Fruit fly (Drosophila melanogaster) whole organism, embryonic: Measurements from ENCODE around the gene Baldspot.

ENCODE experiments used
- Antp ChIP-seq: fragments of 200-800 bp; sonication (Bioruptor generic); optimal IDR thresholded peaks from 3 replicates; lab custom pipeline; 2016; ENCODE audit warnings: missing biosample characterization, missing genetic modification characterization
- CG11456 ChIP-seq: fragments of 200-800 bp; sonication (Bioruptor generic); IDR thresholded peaks from 3 replicates; pipeline ENCODE4 v1.3.6; 2022; ENCODE audit warnings: missing biosample characterization, missing genetic modification characterization
- CG12071 ChIP-seq: fragments of 200-800 bp; sonication (Bioruptor generic); optimal IDR thresholded peaks from 3 replicates; lab custom pipeline; 2018; ENCODE audit warnings: missing biosample characterization, mild to moderate bottlenecking, missing genetic modification characterization
- CG12659 ChIP-seq: fragments of 200-800 bp; sonication (Bioruptor generic); optimal IDR thresholded peaks from 3 replicates; lab custom pipeline; 2017; ENCODE audit warnings: mild to moderate bottlenecking, missing biosample characterization, missing genetic modification reagents, missing genetic modification characterization
- CG13296 ChIP-seq: fragments of 200-800 bp; sonication (Bioruptor generic); optimal IDR thresholded peaks from 3 replicates; lab custom pipeline; 2018; ENCODE audit warnings: missing biosample characterization, mild to moderate bottlenecking, missing genetic modification characterization
- CG15011 ChIP-seq: fragments of 200-800 bp; sonication (Bioruptor generic); optimal IDR thresholded peaks from 3 replicates; lab custom pipeline; 2018; ENCODE audit warnings: missing biosample characterization, mild to moderate bottlenecking, missing genetic modification characterization
- CG15601 ChIP-seq: fragments of 200-800 bp; sonication (Bioruptor generic); optimal IDR thresholded peaks from 3 replicates; lab custom pipeline; 2019; ENCODE audit warnings: missing biosample characterization, mild to moderate bottlenecking, missing genetic modification characterization, moderate library complexity
- CG17612 ChIP-seq: fragments of 200-800 bp; sonication (Bioruptor generic); IDR thresholded peaks from 2 replicates; pipeline ENCODE4 v1.3.6; 2022; ENCODE audit warnings: missing biosample characterization, missing genetic modification characterization
- CG18011 ChIP-seq: fragments of 200-800 bp; sonication (Bioruptor generic); optimal IDR thresholded peaks from 2 replicates; lab custom pipeline; 2017; ENCODE audit warnings: missing biosample characterization, missing genetic modification characterization, mild to moderate bottlenecking, moderate library complexity, missing genotype
- CG2202 ChIP-seq: fragments of 200-800 bp; sonication (Bioruptor generic); optimal IDR thresholded peaks from 2 replicates; lab custom pipeline; 2018; ENCODE audit warnings: missing biosample characterization, mild to moderate bottlenecking, missing genetic modification characterization
- CG2889 ChIP-seq: fragments of 200-800 bp; sonication (Bioruptor generic); IDR thresholded peaks from 3 replicates; pipeline ENCODE4 v1.3.6; 2022; ENCODE audit warnings: missing biosample characterization, missing genetic modification characterization
- CG5953 ChIP-seq: fragments of 200-800 bp; sonication (Bioruptor generic); IDR thresholded peaks from 2 replicates; pipeline ENCODE4 v1.3.6; 2022; ENCODE audit warnings: missing biosample characterization, missing genetic modification characterization
- CG7357 ChIP-seq: fragments of 200-800 bp; sonication (Bioruptor generic); IDR thresholded peaks from 3 replicates; pipeline ENCODE4 v1.3.6; 2022; ENCODE audit warnings: missing biosample characterization, missing genetic modification characterization
- Gsc ChIP-seq: fragments of 200-800 bp; sonication (Bioruptor generic); IDR thresholded peaks from 2 replicates; pipeline ENCODE4 v1.3.6; 2022; ENCODE audit warnings: missing biosample characterization, missing genetic modification characterization
- Hr39 ChIP-seq: fragments of >200 bp; optimal IDR thresholded peaks from 2 replicates; lab custom pipeline; 2017
- Lim3 ChIP-seq: fragments of 200-800 bp; sonication (Bioruptor generic); IDR thresholded peaks from 2 replicates; pipeline ENCODE4 v1.3.6; 2022; ENCODE audit warnings: missing biosample characterization, missing genetic modification characterization
- NK7.1 ChIP-seq: fragments of 200-800 bp; sonication (Bioruptor generic); optimal IDR thresholded peaks from 3 replicates; lab custom pipeline; 2016; ENCODE audit warnings: missing biosample characterization, missing genetic modification characterization
- Nf-YC ChIP-seq: fragments of 200-800 bp; optimal IDR thresholded peaks from 3 replicates; lab custom pipeline; 2019; ENCODE audit warnings: missing biosample characterization, mild to moderate bottlenecking, missing genetic modification characterization, moderate library complexity
- aop ChIP-seq: fragments of 200-800 bp; sonication (Bioruptor generic); IDR thresholded peaks from 2 replicates; pipeline ENCODE4 v1.3.6; 2022; ENCODE audit warnings: missing biosample characterization, missing genetic modification characterization
- ara ChIP-seq: fragments of 200-800 bp; sonication (Bioruptor generic); IDR thresholded peaks from 2 replicates; pipeline ENCODE4 v1.3.6; 2022; ENCODE audit warnings: missing biosample characterization, missing genetic modification characterization
- ase ChIP-seq: fragments of 200-800 bp; sonication (Bioruptor generic); IDR thresholded peaks from 3 replicates; pipeline ENCODE4 v1.3.6; 2022; ENCODE audit warnings: missing biosample characterization, missing genetic modification characterization
- bsh ChIP-seq, 2 experiments: fragments of 200-800 bp; sonication (Bioruptor generic); optimal IDR thresholded peaks; 2 replicates each; lab custom pipeline; 2017 to 2018; ENCODE audit warnings: mild to moderate bottlenecking in 2 of 2, missing biosample characterization in 2 of 2, missing genetic modification characterization in 2 of 2, moderate library complexity in 1 of 2
- caup ChIP-seq: fragments of 200-800 bp; sonication (Bioruptor generic); optimal IDR thresholded peaks from 3 replicates; lab custom pipeline; 2017; ENCODE audit warnings: missing biosample characterization, mild to moderate bottlenecking, missing genetic modification characterization, moderate library complexity; ENCODE audit not compliant: severe bottlenecking
- cg ChIP-seq: fragments of 200-800 bp; sonication (Bioruptor generic); optimal IDR thresholded peaks from 3 replicates; lab custom pipeline; 2019; ENCODE audit warnings: missing biosample characterization, mild to moderate bottlenecking, missing genetic modification characterization, moderate library complexity
- chif ChIP-seq, 2 experiments: fragments of 200-800 bp; sonication (Bioruptor generic); optimal IDR thresholded peaks; 3 replicates each; lab custom pipeline; 2016; ENCODE audit warnings: missing biosample characterization in 2 of 2, missing genetic modification characterization in 2 of 2
- chinmo ChIP-seq: fragments of 200-800 bp; sonication (Bioruptor generic); IDR thresholded peaks from 4 replicates; pipeline ENCODE4 v1.3.6; 2022; ENCODE audit warnings: missing biosample characterization, missing genetic modification characterization; ENCODE audit not compliant: partially characterized antibody
- crol ChIP-seq: fragments of 200-800 bp; sonication (Bioruptor generic); IDR thresholded peaks from 2 replicates; pipeline ENCODE4 v1.3.6; 2022; ENCODE audit warnings: missing biosample characterization, missing genetic modification characterization
- dpn ChIP-seq, 2 experiments: fragments of 200-800 bp; sonication (Bioruptor generic); optimal IDR thresholded peaks; 3 replicates each; lab custom pipeline; 2016; ENCODE audit warnings: missing biosample characterization in 2 of 2, missing genetic modification characterization in 2 of 2
- dysf ChIP-seq: fragments of 200-800 bp; sonication (Bioruptor generic); IDR thresholded peaks from 3 replicates; pipeline ENCODE4 v1.3.6; 2022; ENCODE audit warnings: missing biosample characterization, missing genetic modification characterization
- ewg ChIP-seq: fragments of 200-800 bp; sonication (Bioruptor generic); optimal IDR thresholded peaks from 3 replicates; lab custom pipeline; 2017; ENCODE audit warnings: mild to moderate bottlenecking, missing biosample characterization, missing genetic modification reagents, missing genetic modification characterization
- klu ChIP-seq: fragments of 200-800 bp; sonication (Bioruptor generic); IDR thresholded peaks from 2 replicates; pipeline ENCODE4 v1.3.6; 2022; ENCODE audit warnings: missing biosample characterization, missing genetic modification characterization
- lmd ChIP-seq: fragments of 200-800 bp; sonication (Bioruptor generic); IDR thresholded peaks from 2 replicates; pipeline ENCODE4 v1.3.6; 2022; ENCODE audit warnings: missing biosample characterization, missing genetic modification characterization
- oc ChIP-seq: fragments of 200-800 bp; sonication (Bioruptor generic); optimal IDR thresholded peaks from 2 replicates; lab custom pipeline; 2018; ENCODE audit warnings: missing biosample characterization, mild to moderate bottlenecking, missing genetic modification characterization, moderate library complexity
- pum ChIP-seq: fragments of 200-800 bp; sonication (Bioruptor generic); optimal IDR thresholded peaks from 2 replicates; lab custom pipeline; 2016; ENCODE audit warnings: missing biosample characterization, missing genetic modification characterization
- sens ChIP-seq: fragments of 200-800 bp; sonication (Bioruptor generic); peaks from one replicate; lab custom pipeline; 2016; ENCODE audit warnings: missing biosample characterization, missing genetic modification characterization
- sens-2 ChIP-seq: fragments of 200-800 bp; sonication (Bioruptor generic); IDR thresholded peaks from 2 replicates; pipeline ENCODE4 v1.3.6; 2022; ENCODE audit warnings: missing biosample characterization, missing genetic modification characterization
- stc ChIP-seq: fragments of 200-800 bp; sonication (Bioruptor generic); IDR thresholded peaks from 2 replicates; pipeline ENCODE4 v1.3.6; 2022; ENCODE audit warnings: missing biosample characterization, missing genetic modification characterization
- tna ChIP-seq: fragments of 200-800 bp; sonication (Bioruptor generic); IDR thresholded peaks from 2 replicates; pipeline ENCODE4 v1.3.6; 2022; ENCODE audit warnings: missing biosample characterization, missing genetic modification characterization; ENCODE audit not compliant: partially characterized antibody
- trh ChIP-seq: fragments of 200-800 bp; sonication (Bioruptor generic); optimal IDR thresholded peaks from 2 replicates; lab custom pipeline; 2016; ENCODE audit warnings: missing biosample characterization, missing genetic modification characterization
- unpg ChIP-seq: fragments of 200-800 bp; sonication (Bioruptor generic); optimal IDR thresholded peaks from 3 replicates; lab custom pipeline; 2018; ENCODE audit warnings: missing biosample characterization, mild to moderate bottlenecking, missing genetic modification characterization, moderate library complexity

The Baldspot gene

dm6 chr3L:16646865-16647459, 14.5 kb downstream of the Baldspot start (continued):
- TF ChIP-seq crol (GFP tag; lab: Robert Waterston, UW) (peak; percentile 74), CG2889 (GFP tag; lab: Robert Waterston, UW) (0 out of 3 replicates have a peak, but pooled peaks have one; percentile 11), ewg (peak; percentile 58), CG15011 (no peak), bsh (GFP tag; optimal IDR thresholded peaks at IDR 0.05; lab: Kevin White, UChicago) (no peak), chif (GFP tag; optimal IDR thresholded peaks at IDR 0.05; lab: Kevin White, UChicago) (peak in 1 of 2 experiments; percentile 2), CG11456 (GFP tag; lab: Robert Waterston, UW) (peak; percentile 60; the same call in 1 of the 3 replicates), ase (GFP tag; lab: Robert Waterston, UW) (0 out of 3 replicates have a peak, but pooled peaks have one; percentile 17), dysf (GFP tag; lab: Robert Waterston, UW) (0 out of 3 replicates have a peak, but pooled peaks have one; percentile 27), CG15601 (tag; lab: Kevin White, UChicago) (no peak), caup (GFP tag; lab: Kevin White, UChicago) (no peak), CG2202 (no peak), sens (GFP tag; lab: Kevin White, UChicago) (peak; percentile 39), Lim3 (GFP tag; lab: Robert Waterston, UW) (no peak), Hr39 (lab: Kevin White, UChicago) (peak; percentile 89), dpn (GFP tag; optimal IDR thresholded peaks at IDR 0.05; lab: Kevin White, UChicago) (peak in 1 of 2 experiments; percentile 31), lmd (GFP tag; lab: Robert Waterston, UW) (0 out of 2 replicates have a peak, but pooled peaks have one; percentile 26), pum (GFP tag; lab: Kevin White, UChicago) (peak; percentile 3), oc (tag; lab: Kevin White, UChicago) (no peak), CG7357 (no peak), sens-2 (no peak), aop (GFP tag; lab: Robert Waterston, UW) (no peak), stc (GFP tag; lab: Robert Waterston, UW) (peak; percentile 50; the same call in 1 of the 2 replicates), Gsc (GFP tag; lab: Robert Waterston, UW) (no peak), Nf-YC (tag; lab: Kevin White, UChicago) (no peak), CG13296 (GFP tag; lab: Kevin White, UChicago) (no peak), Antp (GFP tag; lab: Kevin White, UChicago) (peak; percentile 2), CG12659 (GFP tag; lab: Kevin White, UChicago) (no peak), tna (no peak), CG17612 (GFP tag; lab: Robert Waterston, UW) (no peak), cg (peak; percentile 82), unpg (GFP tag; lab: Kevin White, UChicago) (no peak), NK7.1 (GFP tag; lab: Kevin White, UChicago) (no peak), CG5953 (GFP tag; lab: Robert Waterston, UW) (0 out of 2 replicates have a peak, but pooled peaks have one; percentile 16), ara (0 out of 2 replicates have a peak, but pooled peaks have one; percentile 30), trh (GFP tag; lab: Kevin White, UChicago) (no peak), klu (GFP tag; lab: Robert Waterston, UW) (no peak), chinmo (0 out of 4 replicates have a peak, but pooled peaks have one; percentile 17), CG12071 (GFP tag; lab: Kevin White, UChicago) (no peak), CG18011 (no peak)
- TF ChIP-seq, all 482 proteins: peak for 32
